Worm (Caenorhabditis elegans): ENCODE results near the gene lgc-47.

- TF ChIP-seq mep-1 (tag; optimal IDR thresholded peaks at IDR 0.05) (no peak), nhr-28 (tag; optimal IDR thresholded peaks at IDR 0.05) (no peak), nhr-237 (tag; optimal IDR thresholded peaks at IDR 0.05) (no peak), unc-62 (GFP tag; optimal IDR thresholded peaks at IDR 0.05) (no peak), pha-4 (tag; optimal IDR thresholded peaks at IDR 0.05) (no peak), nhr-12 (tag; optimal IDR thresholded peaks at IDR 0.05) (no peak), elt-1 (tag; optimal IDR thresholded peaks at IDR 0.05; ENCODE audit: borderline replicate concordance, insufficient read depth) (no peak), elt-3 (tag; optimal IDR thresholded peaks at IDR 0.05) (no peak), ceh-43 (GFP tag; optimal IDR thresholded peaks at IDR 0.05) (no peak), ztf-11 (tag; optimal IDR thresholded peaks at IDR 0.05) (no peak), M03D4.4 (tag; optimal IDR thresholded peaks at IDR 0.05) (no peak), snpc-4 (tag; optimal IDR thresholded peaks at IDR 0.05) (no peak), lin-32 (GFP tag; optimal IDR thresholded peaks at IDR 0.05) (no peak), lin-13 (tag; optimal IDR thresholded peaks at IDR 0.05) (no peak)
Measured at ce11 chrX:9789110-9789509, 18.4 kb downstream of the lgc-47 start, which contains the start of gene F36G3.1.

Data from whole organism, mixed stage, embryonic.